Worm (Caenorhabditis elegans) whole organism, mixed stage, embryonic: Measurements from ENCODE around the gene F02D8.1.
A peak's percentile ranks its signal among the peaks of the same experiment; 100 is the strongest.

Experiments used
- M03D4.4 ChIP-seq: sonication (generic microtip); optimal IDR thresholded peaks from 2 replicates; lab custom pipeline; 2017; ENCODE audit warnings: mild to moderate bottlenecking, missing genetic modification characterization, missing compliant biosample characterization
- bed-3 ChIP-seq: fragments of 200-800 bp; sonication (Bioruptor generic); optimal IDR thresholded peaks from 3 replicates; lab custom pipeline; 2018; ENCODE audit warnings: mild to moderate bottlenecking, missing genetic modification characterization, moderate library complexity, missing compliant biosample characterization
- blmp-1 ChIP-seq: fragments of 150-350 bp; optimal IDR thresholded peaks from 2 replicates; lab custom pipeline; 2014; ENCODE audit warnings: missing biosample characterization, missing genetic modification characterization
- ceh-39 ChIP-seq: fragments of 150-350 bp; optimal IDR thresholded peaks from 2 replicates; lab custom pipeline; 2014; ENCODE audit warnings: missing biosample characterization, missing genetic modification characterization
- ceh-43 ChIP-seq: fragments of 200-800 bp; sonication (Bioruptor generic); optimal IDR thresholded peaks from 2 replicates; lab custom pipeline; 2018; ENCODE audit warnings: mild to moderate bottlenecking, missing genetic modification characterization, moderate library complexity, missing compliant biosample characterization
- ceh-83 ChIP-seq: fragments of 200-800 bp; sonication (Bioruptor generic); optimal IDR thresholded peaks from 2 replicates; lab custom pipeline; 2018; ENCODE audit warnings: mild to moderate bottlenecking, missing genetic modification characterization, missing compliant biosample characterization
- ces-1 ChIP-seq: fragments of 150-350 bp; optimal IDR thresholded peaks from 2 replicates; lab custom pipeline; 2014; ENCODE audit warnings: missing biosample characterization, missing genetic modification reagents, missing genetic modification characterization
- cnd-1 ChIP-seq: fragments of 200-800 bp; sonication (Bioruptor generic); optimal IDR thresholded peaks from 2 replicates; lab custom pipeline; 2018; ENCODE audit warnings: mild to moderate bottlenecking, missing genetic modification characterization, missing compliant biosample characterization
- drap-1 ChIP-seq: fragments of 200-800 bp; sonication (Bioruptor generic); optimal IDR thresholded peaks from 3 replicates; lab custom pipeline; 2018; ENCODE audit warnings: mild to moderate bottlenecking, missing genetic modification characterization, missing compliant biosample characterization
- elt-1 ChIP-seq: sonication (generic microtip); optimal IDR thresholded peaks from 2 replicates; lab custom pipeline; 2017; ENCODE audit warnings: missing genetic modification characterization, mild to moderate bottlenecking, missing compliant biosample characterization, antibody characterized with exemption, moderate library complexity, borderline replicate concordance; ENCODE audit not compliant: insufficient read depth
- elt-3 ChIP-seq: fragments of 150-350 bp; optimal IDR thresholded peaks from 2 replicates; lab custom pipeline; 2014; ENCODE audit warnings: missing biosample characterization, missing genetic modification characterization
- flh-1 ChIP-seq: fragments of 200-800 bp; sonication (Bioruptor generic); optimal IDR thresholded peaks from 2 replicates; lab custom pipeline; 2018; ENCODE audit warnings: mild to moderate bottlenecking, missing genetic modification characterization, moderate library complexity, missing compliant biosample characterization
- ham-2 ChIP-seq: fragments of 200-800 bp; sonication (Bioruptor generic); optimal IDR thresholded peaks from 2 replicates; lab custom pipeline; 2018; ENCODE audit warnings: mild to moderate bottlenecking, missing genetic modification characterization, missing compliant biosample characterization
- hlh-1 ChIP-seq: fragments of 150-350 bp; optimal IDR thresholded peaks from 2 replicates; lab custom pipeline; 2014; ENCODE audit warnings: missing biosample characterization, missing genetic modification reagents, missing genetic modification characterization
- lin-13 ChIP-seq: fragments of 150-350 bp; optimal IDR thresholded peaks from 2 replicates; lab custom pipeline; 2014; ENCODE audit warnings: missing biosample characterization, missing genetic modification characterization
- lin-32 ChIP-seq: fragments of 200-800 bp; sonication (Bioruptor generic); optimal IDR thresholded peaks from 2 replicates; lab custom pipeline; 2018; ENCODE audit warnings: mild to moderate bottlenecking, missing genetic modification characterization, missing compliant biosample characterization
- lsy-2 ChIP-seq: fragments of 150-350 bp; optimal IDR thresholded peaks from 2 replicates; lab custom pipeline; 2014; ENCODE audit warnings: missing biosample characterization, missing genetic modification characterization
- mab-5 ChIP-seq: fragments of 150-350 bp; optimal IDR thresholded peaks from 2 replicates; lab custom pipeline; 2014; ENCODE audit warnings: missing biosample characterization, missing genetic modification characterization
- mep-1 ChIP-seq: fragments of 150-350 bp; optimal IDR thresholded peaks from 2 replicates; lab custom pipeline; 2017; ENCODE audit warnings: missing biosample characterization, missing genetic modification reagents, missing genetic modification characterization, inconsistent platforms
- mls-2 ChIP-seq: sonication (generic microtip); optimal IDR thresholded peaks from 2 replicates; lab custom pipeline; 2016; ENCODE audit warnings: mild to moderate bottlenecking, missing genetic modification characterization, moderate library complexity, missing compliant biosample characterization
- nhr-12 ChIP-seq: fragments of 150-350 bp; optimal IDR thresholded peaks from 2 replicates; lab custom pipeline; 2014; ENCODE audit warnings: missing biosample characterization, missing genetic modification characterization
- nhr-2 ChIP-seq: fragments of 150-350 bp; optimal IDR thresholded peaks from 2 replicates; lab custom pipeline; 2014; ENCODE audit warnings: missing biosample characterization, missing genetic modification characterization
- nhr-237 ChIP-seq: fragments of 150-350 bp; optimal IDR thresholded peaks from 2 replicates; lab custom pipeline; 2014; ENCODE audit warnings: missing biosample characterization, missing genetic modification characterization
- nhr-28 ChIP-seq: fragments of 150-350 bp; optimal IDR thresholded peaks from 2 replicates; lab custom pipeline; 2014; ENCODE audit warnings: missing biosample characterization, missing genetic modification characterization
- nhr-76 ChIP-seq: sonication (generic microtip); optimal IDR thresholded peaks from 2 replicates; lab custom pipeline; 2017; ENCODE audit warnings: missing biosample characterization, missing genetic modification characterization
- pha-4 ChIP-seq: fragments of 150-350 bp; optimal IDR thresholded peaks from 2 replicates; lab custom pipeline; 2018; ENCODE audit warnings: missing biosample characterization, missing genetic modification reagents, missing genetic modification characterization
- sem-2 ChIP-seq: fragments of 200-800 bp; sonication (Bioruptor generic); optimal IDR thresholded peaks from 2 replicates; lab custom pipeline; 2018; ENCODE audit warnings: mild to moderate bottlenecking, missing genetic modification characterization, missing compliant biosample characterization
- snpc-4 ChIP-seq: fragments of 150-350 bp; optimal IDR thresholded peaks from 2 replicates; lab custom pipeline; 2014; ENCODE audit warnings: missing biosample characterization, missing genetic modification characterization
- sptf-1 ChIP-seq: sonication (generic microtip); optimal IDR thresholded peaks from 2 replicates; lab custom pipeline; 2017; ENCODE audit warnings: mild to moderate bottlenecking, missing genetic modification characterization, moderate library complexity, missing compliant biosample characterization
- tbx-8 ChIP-seq: fragments of 200-800 bp; sonication (Bioruptor generic); optimal IDR thresholded peaks from 2 replicates; lab custom pipeline; 2018; ENCODE audit warnings: mild to moderate bottlenecking, missing genetic modification characterization, moderate library complexity, missing compliant biosample characterization
- unc-120 ChIP-seq: sonication (generic microtip); optimal IDR thresholded peaks from 2 replicates; lab custom pipeline; 2017; ENCODE audit warnings: missing genetic modification characterization, missing compliant biosample characterization; ENCODE audit not compliant: poor library complexity, severe bottlenecking
- unc-39 ChIP-seq: fragments of 150-350 bp; optimal IDR thresholded peaks from 2 replicates; lab custom pipeline; 2014; ENCODE audit warnings: missing biosample characterization, missing genetic modification characterization
- unc-62 ChIP-seq: fragments of 150-350 bp; optimal IDR thresholded peaks from 2 replicates; lab custom pipeline; 2014; ENCODE audit warnings: missing biosample characterization, missing genetic modification reagents, missing genetic modification characterization
- zip-8 ChIP-seq: fragments of 150-350 bp; optimal IDR thresholded peaks from 2 replicates; lab custom pipeline; 2014; ENCODE audit warnings: missing biosample characterization, missing genetic modification characterization
- ztf-11 ChIP-seq: fragments of 150-350 bp; optimal IDR thresholded peaks from 2 replicates; lab custom pipeline; 2014; ENCODE audit warnings: missing biosample characterization, missing genetic modification characterization

F02D8.1 gene

ce11 chrV:15004800-15005199, 26.3 kb upstream of the F02D8.1 start, which contains the start of gene hrde-2:
hrde-2 (plus strand) TSS chrV:15005100.
- TF ChIP-seq nhr-12 (tag; lab: Kevin White, UChicago) (no peak), hlh-1 (tag; lab: Kevin White, UChicago) (no peak), blmp-1 (tag; lab: Kevin White, UChicago) (no peak), unc-120 (tag; lab: Kevin White, UChicago) (no peak)

DNA sequence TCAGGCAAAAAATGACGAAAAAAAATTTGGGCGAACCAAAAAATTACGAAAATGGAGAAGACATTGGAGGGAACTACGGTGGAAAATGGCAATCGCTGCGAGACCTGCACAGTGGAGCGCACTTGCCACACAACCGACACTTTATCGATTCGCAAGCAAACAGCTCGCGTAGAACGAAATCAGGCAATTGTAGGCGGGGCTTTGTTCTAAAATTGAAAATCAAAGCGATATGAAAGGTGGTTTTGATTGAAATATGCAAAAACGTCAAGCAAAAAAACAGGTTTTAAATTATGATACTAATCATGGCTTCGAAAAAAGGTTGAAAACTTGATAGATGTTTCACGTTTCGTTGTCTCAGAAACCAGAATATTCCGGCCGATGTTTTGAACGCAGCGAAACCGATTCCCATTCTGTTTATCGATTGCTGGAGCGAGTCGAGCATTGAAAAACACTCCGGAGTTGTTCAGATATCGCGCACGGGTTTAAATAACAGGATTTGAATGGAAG, 23.7 kb upstream of the F02D8.1 start, which contains the start of the genes fib-1 and mut-15:
Gene fib-1, minus strand, starts transcription at position 40 of the 507 bp plus-strand sequence.
Gene mut-15, plus strand, starts transcription at position 360 of the 507 bp plus-strand sequence.
- TF ChIP-seq lin-13 (tag; lab: Kevin White, UChicago) (peak; percentile 93), elt-1 (tag; lab: Kevin White, UChicago) (no peak), nhr-12 (tag; lab: Kevin White, UChicago) (no peak), bed-3 (GFP tag; lab: Kevin White, UChicago) (peak; percentile 32), ces-1 (GFP tag; lab: Kevin White, UChicago) (no peak), ceh-43 (no peak), flh-1 (no peak), hlh-1 (tag; lab: Kevin White, UChicago) (no peak), tbx-8 (GFP tag; lab: Kevin White, UChicago) (peak; percentile 21), cnd-1 (tag; lab: Kevin White, UChicago) (peak; percentile 40), zip-8 (tag; lab: Kevin White, UChicago) (no peak), snpc-4 (tag; lab: Kevin White, UChicago) (no peak), mab-5 (tag; lab: Kevin White, UChicago) (no peak), elt-3 (tag; lab: Kevin White, UChicago) (peak; percentile 11), ztf-11 (tag; lab: Kevin White, UChicago) (no peak), nhr-28 (tag; lab: Kevin White, UChicago) (peak; percentile 9), sem-2 (GFP tag; lab: Kevin White, UChicago) (no peak), drap-1 (GFP tag; lab: Kevin White, UChicago) (peak; percentile 92), mls-2 (tag; lab: Kevin White, UChicago) (peak; percentile 80), unc-62 (GFP tag; lab: Kevin White, UChicago) (peak; percentile 4), ham-2 (peak; percentile 15), sptf-1 (tag; lab: Kevin White, UChicago) (peak; percentile 86), blmp-1 (tag; lab: Kevin White, UChicago) (no peak), lin-32 (no peak), ceh-83 (GFP tag; lab: Kevin White, UChicago) (peak; percentile 51), ceh-39 (peak; percentile 96), nhr-2 (peak; percentile 37), M03D4.4 (tag; lab: Kevin White, UChicago) (no peak), pha-4 (tag; lab: Kevin White, UChicago) (peak; percentile 83), lsy-2 (tag; lab: Kevin White, UChicago) (peak; percentile 95), nhr-237 (tag; lab: Kevin White, UChicago) (peak; percentile 93), unc-39 (tag; lab: Kevin White, UChicago) (no peak), nhr-76 (tag; lab: Kevin White, UChicago) (no peak), mep-1 (tag; lab: Kevin White, UChicago) (peak; percentile 95), unc-120 (tag; lab: Kevin White, UChicago) (peak; percentile 94)

DNA sequence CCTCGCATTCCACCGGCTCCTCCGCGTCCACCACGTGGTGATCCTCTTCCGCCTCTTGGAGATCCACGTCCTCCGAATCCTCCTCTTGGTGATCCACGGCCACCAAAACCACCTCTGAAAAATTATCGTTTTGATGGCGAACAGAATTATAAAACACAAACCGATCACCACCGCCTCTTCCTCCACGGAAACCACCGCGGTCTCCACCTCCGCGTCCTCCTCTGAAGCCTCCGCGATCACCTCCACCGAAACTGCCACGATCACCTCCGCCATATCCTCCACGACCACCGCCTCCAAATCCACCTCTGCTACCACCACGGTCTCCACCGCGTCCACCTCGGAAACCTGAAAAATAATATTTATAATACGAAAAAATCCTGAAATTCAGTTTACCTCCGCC, 23.0 kb upstream of the F02D8.1 start:
- TF ChIP-seq drap-1 (GFP tag; lab: Kevin White, UChicago) (peak; percentile 6), elt-1 (tag; lab: Kevin White, UChicago) (no peak)
